Worm (Caenorhabditis elegans): Measurements from ENCODE around the gene T01B7.5.

- TF ChIP-seq skn-1 (tag; optimal IDR thresholded peaks at IDR 0.05), result no peak
- no peak for TF ChIP-seq lsy-2 (tag; optimal IDR thresholded peaks at IDR 0.05)
- TF ChIP-seq mdl-1 (tag; optimal IDR thresholded peaks at IDR 0.05), result no peak
- TF ChIP-seq nhr-21 (tag; optimal IDR thresholded peaks at IDR 0.05), result no peak
- TF ChIP-seq ztf-4 (tag; optimal IDR thresholded peaks at IDR 0.05), result no peak
- no peak for TF ChIP-seq crh-2 (tag; optimal IDR thresholded peaks at IDR 0.05)
- TF ChIP-seq elt-1 (tag; optimal IDR thresholded peaks at IDR 0.05), result no peak
- TF ChIP-seq nhr-237 (tag; optimal IDR thresholded peaks at IDR 0.05), result no peak
- no peak for TF ChIP-seq unc-62 (GFP tag; optimal IDR thresholded peaks at IDR 0.05)
- no peak for TF ChIP-seq fos-1 (tag; optimal IDR thresholded peaks at IDR 0.05)
- TF ChIP-seq lin-13 (GFP tag; optimal IDR thresholded peaks at IDR 0.05), result no peak
- no peak for TF ChIP-seq lin-39 (tag; optimal IDR thresholded peaks at IDR 0.05)
Measured at ce11 chrII:8703729-8704128, 12.9 kb upstream of the T01B7.5 start, which contains the start of gene ceh-7.
